Worm (Caenorhabditis elegans) whole organism, L4 larva: ENCODE results near the gene best-21.

ENCODE experiments used
- D1046.2 ChIP-seq: fragments of 200-800 bp; sonication (Bioruptor generic); IDR thresholded peaks from 2 replicates; pipeline ENCODE4 v1.3.6; 2022; ENCODE audit warnings: missing genetic modification characterization, missing compliant biosample characterization
- nhr-48 ChIP-seq: sonication (generic microtip); optimal IDR thresholded peaks from 2 replicates; lab custom pipeline; 2016; ENCODE audit warnings: mild to moderate bottlenecking, missing genetic modification characterization, missing compliant biosample characterization

ce11 chrIV:15275363-15275854 is 26.8 kb upstream of the best-21 start, which contains the start of gene ccg-1:
- TF ChIP-seq nhr-48 (tag; lab: Kevin White, UChicago) (no peak), D1046.2 (no peak)
